Worm (Caenorhabditis elegans) whole organism, late embryonic: ENCODE results near the gene aex-3.

Experiments
- C08G9.2 ChIP-seq: sonication (generic microtip); optimal IDR thresholded peaks from 2 replicates; lab custom pipeline; 2016; ENCODE audit warnings: mild to moderate bottlenecking, missing genetic modification characterization, moderate library complexity, missing compliant biosample characterization
- C38D4.7 ChIP-seq: fragments of 200-800 bp; sonication (Bioruptor generic); optimal IDR thresholded peaks from 2 replicates; lab custom pipeline; 2018; ENCODE audit warnings: mild to moderate bottlenecking, missing genetic modification characterization, moderate library complexity, missing compliant biosample characterization
- F13H6.1 ChIP-seq: sonication (generic microtip); optimal IDR thresholded peaks from 2 replicates; lab custom pipeline; 2016; ENCODE audit warnings: missing genetic modification characterization, missing compliant biosample characterization
- K09A11.1 ChIP-seq: sonication (generic microtip); optimal IDR thresholded peaks from 2 replicates; lab custom pipeline; 2017; ENCODE audit warnings: antibody characterized with exemption, mild to moderate bottlenecking, missing genetic modification characterization, missing compliant biosample characterization; ENCODE audit not compliant: insufficient read depth
- Y22D7AL.16 ChIP-seq: sonication (generic microtip); optimal IDR thresholded peaks from 2 replicates; lab custom pipeline; 2016; ENCODE audit warnings: missing genetic modification characterization, missing compliant biosample characterization
- ahr-1 ChIP-seq: sonication (generic microtip); optimal IDR thresholded peaks from 2 replicates; lab custom pipeline; 2016; ENCODE audit warnings: missing genetic modification characterization, missing compliant biosample characterization
- ama-1 ChIP-seq: fragments of 150-350 bp; optimal IDR thresholded peaks from 2 replicates; lab custom pipeline; 2014
- ceh-14 ChIP-seq: sonication (generic microtip); optimal IDR thresholded peaks from 2 replicates; lab custom pipeline; 2016; ENCODE audit warnings: missing genotype, missing genetic modification characterization, missing compliant biosample characterization
- ceh-2 ChIP-seq: sonication (generic microtip); optimal IDR thresholded peaks from 2 replicates; lab custom pipeline; 2016; ENCODE audit warnings: missing genotype, missing genetic modification characterization, missing compliant biosample characterization
- ceh-22 ChIP-seq: sonication (generic microtip); optimal IDR thresholded peaks from 2 replicates; lab custom pipeline; 2017; ENCODE audit warnings: missing biosample characterization, missing genetic modification characterization
- ceh-30 ChIP-seq: fragments of 150-350 bp; optimal IDR thresholded peaks from 2 replicates; lab custom pipeline; 2014; ENCODE audit warnings: missing biosample characterization, missing genetic modification characterization
- ceh-34 ChIP-seq: sonication (generic microtip); optimal IDR thresholded peaks from 2 replicates; lab custom pipeline; 2016; ENCODE audit warnings: mild to moderate bottlenecking, missing genetic modification characterization, missing compliant biosample characterization
- ceh-48 ChIP-seq: sonication (generic microtip); optimal IDR thresholded peaks from 2 replicates; lab custom pipeline; 2016; ENCODE audit warnings: missing genetic modification characterization, inconsistent platforms, missing compliant biosample characterization
- ceh-6 ChIP-seq: fragments of 200-800 bp; sonication (Bioruptor generic); optimal IDR thresholded peaks from 2 replicates; lab custom pipeline; 2018; ENCODE audit warnings: mild to moderate bottlenecking, missing genetic modification characterization, missing compliant biosample characterization
- ceh-9 ChIP-seq: sonication (generic microtip); optimal IDR thresholded peaks from 2 replicates; lab custom pipeline; 2016; ENCODE audit warnings: mild to moderate bottlenecking, missing genetic modification characterization, inconsistent platforms, missing compliant biosample characterization
- dmd-4 ChIP-seq: sonication (generic microtip); optimal IDR thresholded peaks from 2 replicates; lab custom pipeline; 2016; ENCODE audit warnings: borderline replicate concordance, missing genetic modification characterization, missing compliant biosample characterization
- dve-1 ChIP-seq: sonication (generic microtip); optimal IDR thresholded peaks from 2 replicates; lab custom pipeline; 2017; ENCODE audit warnings: antibody characterized with exemption, mild to moderate bottlenecking, missing genetic modification characterization, missing compliant biosample characterization
- elt-4 ChIP-seq: sonication (generic microtip); optimal IDR thresholded peaks from 2 replicates; lab custom pipeline; 2016; ENCODE audit warnings: missing genetic modification characterization, missing compliant biosample characterization
- eyg-1 ChIP-seq: sonication (generic microtip); optimal IDR thresholded peaks from 2 replicates; lab custom pipeline; 2016; ENCODE audit warnings: missing genotype, missing genetic modification characterization, missing compliant biosample characterization
- fkh-10 ChIP-seq: fragments of 150-350 bp; optimal IDR thresholded peaks from 2 replicates; lab custom pipeline; 2014; ENCODE audit warnings: missing biosample characterization, missing genetic modification reagents, missing genetic modification characterization
- fkh-6 ChIP-seq: sonication (generic microtip); optimal IDR thresholded peaks from 2 replicates; lab custom pipeline; 2016; ENCODE audit warnings: missing genetic modification characterization, missing compliant biosample characterization
- gmeb-2 ChIP-seq: sonication (generic microtip); optimal IDR thresholded peaks from 2 replicates; lab custom pipeline; 2016; ENCODE audit warnings: missing genetic modification characterization, inconsistent platforms, missing compliant biosample characterization
- hlh-30 ChIP-seq: sonication (generic microtip); optimal IDR thresholded peaks from 2 replicates; lab custom pipeline; 2017; ENCODE audit warnings: antibody characterized with exemption, missing genetic modification characterization, missing compliant biosample characterization; ENCODE audit not compliant: insufficient read depth
- hlh-6 ChIP-seq: sonication (generic microtip); optimal IDR thresholded peaks from 2 replicates; lab custom pipeline; 2016; ENCODE audit warnings: missing genotype, missing genetic modification characterization, missing compliant biosample characterization
- hlh-8 ChIP-seq: sonication (generic microtip); optimal IDR thresholded peaks from 2 replicates; lab custom pipeline; 2016; ENCODE audit warnings: missing genotype, missing genetic modification characterization, missing compliant biosample characterization
- madf-2 ChIP-seq: sonication (generic microtip); optimal IDR thresholded peaks from 2 replicates; lab custom pipeline; 2017; ENCODE audit warnings: missing genetic modification characterization, missing compliant biosample characterization
- nhr-232 ChIP-seq: sonication (generic microtip); optimal IDR thresholded peaks from 2 replicates; lab custom pipeline; 2016; ENCODE audit warnings: missing genetic modification characterization, missing compliant biosample characterization
- odd-2 ChIP-seq: sonication (generic microtip); optimal IDR thresholded peaks from 2 replicates; lab custom pipeline; 2017; ENCODE audit warnings: antibody characterized with exemption, mild to moderate bottlenecking, missing genetic modification characterization, missing compliant biosample characterization
- pat-9 ChIP-seq: fragments of 200-800 bp; sonication (Bioruptor generic); optimal IDR thresholded peaks from 2 replicates; lab custom pipeline; 2018; ENCODE audit warnings: mild to moderate bottlenecking, missing genetic modification characterization, moderate library complexity, missing compliant biosample characterization
- pax-1 ChIP-seq: fragments of 150-350 bp; optimal IDR thresholded peaks from 2 replicates; lab custom pipeline; 2014; ENCODE audit warnings: missing biosample characterization, missing genetic modification characterization
- pha-2 ChIP-seq: sonication (generic microtip); optimal IDR thresholded peaks from 2 replicates; lab custom pipeline; 2017; ENCODE audit warnings: mild to moderate bottlenecking, missing genetic modification characterization, missing compliant biosample characterization
- pqm-1 ChIP-seq: sonication (generic microtip); optimal IDR thresholded peaks from 2 replicates; lab custom pipeline; 2016; ENCODE audit warnings: missing genetic modification characterization, missing compliant biosample characterization
- pros-1 ChIP-seq: fragments of 150-350 bp; optimal IDR thresholded peaks from 2 replicates; lab custom pipeline; 2014; ENCODE audit warnings: missing biosample characterization, missing genetic modification reagents, missing genetic modification characterization
- ref-2 ChIP-seq: sonication (generic microtip); optimal IDR thresholded peaks from 2 replicates; lab custom pipeline; 2016; ENCODE audit warnings: missing genetic modification characterization, missing compliant biosample characterization
- rnt-1 ChIP-seq: sonication (generic microtip); optimal IDR thresholded peaks from 2 replicates; lab custom pipeline; 2016; ENCODE audit warnings: missing genetic modification characterization, missing compliant biosample characterization
- sdc-2 ChIP-seq: sonication (generic microtip); optimal IDR thresholded peaks from 2 replicates; lab custom pipeline; 2016; ENCODE audit warnings: missing genotype, missing genetic modification characterization, missing compliant biosample characterization
- sox-4 ChIP-seq: sonication (generic microtip); optimal IDR thresholded peaks from 2 replicates; lab custom pipeline; 2017; ENCODE audit warnings: mild to moderate bottlenecking, missing genetic modification characterization, inconsistent platforms, missing compliant biosample characterization
- tbx-7 ChIP-seq: sonication (generic microtip); optimal IDR thresholded peaks from 2 replicates; lab custom pipeline; 2016; ENCODE audit warnings: missing genotype, missing genetic modification characterization, missing compliant biosample characterization
- unc-55 ChIP-seq: sonication (generic microtip); optimal IDR thresholded peaks from 2 replicates; lab custom pipeline; 2017; ENCODE audit warnings: missing biosample characterization, missing genetic modification reagents, missing genetic modification characterization
- zip-5 ChIP-seq: sonication (generic microtip); optimal IDR thresholded peaks from 2 replicates; lab custom pipeline; 2016; ENCODE audit warnings: missing genetic modification characterization, missing compliant biosample characterization

Gene aex-3

DNA sequence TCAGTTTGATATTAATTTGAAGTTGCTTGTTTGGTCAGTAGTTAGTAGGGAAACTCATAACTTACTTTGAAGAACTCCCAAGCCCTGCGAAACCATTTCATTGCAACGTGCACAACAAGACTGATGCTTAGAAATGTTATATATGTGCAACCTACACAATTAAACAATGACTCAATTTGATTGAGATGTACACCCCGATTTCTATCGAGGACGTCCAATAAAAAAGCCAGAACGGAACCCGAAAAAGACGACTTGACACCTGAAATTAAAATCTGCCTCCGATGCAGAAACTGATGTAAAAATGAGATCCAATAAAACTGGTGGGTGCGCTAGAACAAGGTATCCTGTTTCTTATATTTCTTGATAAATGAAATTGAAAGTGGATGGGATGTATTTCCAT lies 25.3 kb upstream of the aex-3 start, which contains the start of gene T04G9.6:
Gene T04G9.6 (minus strand): TSS at position 101 of the 400 bp plus-strand sequence.
- TF ChIP-seq C08G9.2 (tag; lab: Kevin White, UChicago) (no peak), ceh-30 (tag; lab: Kevin White, UChicago) (no peak), dve-1 (no peak), fkh-10 (GFP tag; lab: Kevin White, UChicago) (no peak), sox-4 (no peak), ceh-9 (tag; lab: Kevin White, UChicago) (no peak), pax-1 (tag; lab: Kevin White, UChicago) (no peak)

DNA sequence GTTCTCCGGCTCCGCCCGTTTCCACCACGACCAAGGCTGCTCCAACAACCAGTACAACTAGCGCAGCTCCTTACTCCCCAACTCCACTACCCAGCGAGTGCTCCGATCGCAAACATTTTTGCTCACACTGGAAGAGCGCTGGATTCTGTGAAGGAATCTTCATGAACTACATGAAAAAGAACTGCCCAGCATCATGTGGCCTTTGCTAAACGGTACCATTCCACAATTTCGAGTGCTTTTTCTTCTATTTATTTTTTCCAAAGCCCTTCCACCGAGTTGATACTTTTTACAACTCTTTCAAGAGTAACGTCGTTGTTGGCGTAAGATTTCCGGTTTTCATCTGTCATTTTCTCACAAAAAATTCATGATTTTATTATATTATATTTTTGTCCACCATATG lies 20.5 kb upstream of the aex-3 start:
- TF ChIP-seq C38D4.7 (GFP tag; lab: Kevin White, UChicago) (no peak), pqm-1 (no peak)
- TF ChIP-seq, all 69 proteins: peak for 0

DNA sequence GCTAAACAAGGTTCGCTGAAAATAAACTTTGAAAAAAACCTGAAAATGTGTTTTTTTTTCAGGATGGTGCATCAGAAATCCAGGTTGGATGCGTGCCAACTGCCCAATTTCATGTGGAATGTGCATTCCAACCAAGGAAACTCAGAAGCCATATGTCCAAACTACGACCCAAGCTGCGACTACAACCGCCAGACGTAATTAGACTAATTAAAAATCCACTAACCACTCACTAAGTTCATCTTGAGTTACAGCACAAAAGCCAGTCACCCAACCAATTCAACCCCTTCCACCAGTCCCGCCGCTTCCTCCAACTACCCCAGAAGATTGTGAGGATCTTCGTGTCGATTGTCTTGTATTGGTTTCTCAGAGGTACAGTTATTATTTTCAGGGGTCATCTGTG lies 19.7 kb upstream of the aex-3 start:
- TF ChIP-seq dve-1 = no peak
- TF ChIP-seq ceh-6 (GFP tag; lab: Kevin White, UChicago) = no peak
- no peak for TF ChIP-seq nhr-232 (tag; lab: Kevin White, UChicago)
- no peak for TF ChIP-seq dmd-4 (tag; lab: Kevin White, UChicago)
- TF ChIP-seq, all 69 proteins: peak for 0

DNA sequence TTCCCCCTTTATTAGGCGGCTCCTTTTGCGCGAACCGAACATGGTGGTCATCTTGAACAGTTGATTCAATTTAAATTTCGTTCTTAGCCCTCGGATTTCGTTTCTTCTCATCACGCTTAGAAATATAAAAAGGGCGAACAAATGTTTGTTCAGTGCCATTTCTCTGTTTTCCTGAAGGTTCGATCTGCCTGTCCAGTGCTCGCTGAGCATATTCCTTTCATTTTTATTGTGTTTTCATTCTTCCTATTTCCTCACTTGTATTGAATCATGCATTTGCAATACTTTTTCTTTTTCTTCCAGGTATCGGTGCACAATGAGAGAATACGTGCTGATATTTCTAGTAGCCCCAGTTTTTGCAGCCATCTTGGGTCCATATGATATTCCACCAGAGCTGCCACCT lies 17.9 kb upstream of the aex-3 start, which contains the start of gene nas-15:
Gene nas-15 (plus strand): TSS at position 301 of the 400 bp plus-strand sequence.
- TF ChIP-seq hlh-30 (tag; lab: Kevin White, UChicago) (no peak), eyg-1 (tag; lab: Kevin White, UChicago) (no peak), ceh-48 (no peak), ceh-22 (tag; lab: Kevin White, UChicago) (no peak), hlh-6 (tag; lab: Kevin White, UChicago) (no peak), fkh-6 (tag; lab: Kevin White, UChicago) (no peak), C38D4.7 (GFP tag; lab: Kevin White, UChicago) (no peak), ama-1 (lab: Kevin White, UChicago) (no peak), F13H6.1 (no peak), pat-9 (tag; lab: Kevin White, UChicago) (no peak), dmd-4 (tag; lab: Kevin White, UChicago) (no peak), madf-2 (no peak), K09A11.1 (no peak), unc-55 (GFP tag; lab: Kevin White, UChicago) (no peak), elt-4 (tag; lab: Kevin White, UChicago) (no peak), ceh-9 (tag; lab: Kevin White, UChicago) (no peak), tbx-7 (tag; lab: Kevin White, UChicago) (no peak)
- TF ChIP-seq, all 69 proteins: peak for 0

DNA sequence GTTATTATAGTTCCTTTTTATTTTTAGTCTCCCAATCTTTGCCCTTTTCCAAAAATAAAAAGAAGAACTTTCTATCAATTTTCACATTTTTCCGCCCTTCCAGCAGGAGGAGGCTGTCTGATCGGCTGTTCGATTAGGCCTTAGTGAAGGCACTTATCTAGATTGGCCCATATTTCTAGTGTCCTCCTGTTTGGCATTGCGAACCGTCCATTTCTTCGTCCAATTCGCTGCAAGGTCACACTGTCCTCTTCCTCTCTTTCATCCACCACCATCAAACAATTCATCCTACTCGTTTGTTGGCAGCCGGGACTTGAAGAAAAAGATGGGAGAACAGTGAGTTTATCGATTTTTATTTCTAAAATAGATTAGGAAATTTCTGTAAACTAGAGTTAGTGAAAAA lies 12.7 kb upstream of the aex-3 start, which contains the start of gene T04G9.4:
Gene T04G9.4 (plus strand): TSS at position 293 of the 400 bp plus-strand sequence.
- TF ChIP-seq ceh-48 (no peak), pros-1 (no peak), Y22D7AL.16 (no peak), sdc-2 (tag; lab: Kevin White, UChicago) (no peak), ceh-2 (tag; lab: Kevin White, UChicago) (no peak), ahr-1 (no peak)

DNA sequence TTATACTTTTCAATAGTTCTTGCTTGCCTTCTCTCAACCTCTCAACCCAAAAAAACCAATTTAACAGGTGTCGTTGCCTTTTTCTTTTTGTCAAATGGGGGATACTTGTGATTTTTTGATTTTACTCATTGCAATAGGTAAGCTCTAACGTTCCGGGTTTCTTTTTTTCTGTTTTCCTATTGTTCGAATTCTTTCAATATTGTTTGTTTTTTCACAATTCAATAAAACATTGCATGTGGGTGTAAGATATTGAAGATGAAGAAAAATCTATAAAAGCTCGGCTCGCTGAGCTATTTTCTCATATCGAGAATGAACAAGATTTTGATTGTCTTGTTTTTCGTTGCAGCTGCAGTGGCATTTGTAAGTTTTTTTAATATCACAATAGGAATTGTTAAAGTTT lies 11.0 kb upstream of the aex-3 start, which contains the start of gene T04G9.7:
Gene T04G9.7 (plus strand): TSS at position 301 of the 400 bp plus-strand sequence.
- TF ChIP-seq K09A11.1 (no peak), sox-4 (no peak), pqm-1 (no peak), ref-2 (tag; lab: Kevin White, UChicago) (no peak), ceh-14 (no peak), gmeb-2 (tag; lab: Kevin White, UChicago) (no peak), sdc-2 (tag; lab: Kevin White, UChicago) (no peak), hlh-8 (tag; lab: Kevin White, UChicago) (no peak), F13H6.1 (no peak), rnt-1 (tag; lab: Kevin White, UChicago) (no peak), ceh-34 (tag; lab: Kevin White, UChicago) (no peak), zip-5 (tag; lab: Kevin White, UChicago) (no peak), pha-2 (tag; lab: Kevin White, UChicago) (no peak), hlh-6 (tag; lab: Kevin White, UChicago) (no peak), pros-1 (no peak), odd-2 (no peak), fkh-10 (GFP tag; lab: Kevin White, UChicago) (no peak)
